Fruit fly (Drosophila melanogaster) whole organism, pupa: ENCODE results near the gene CG11857.

Experiments
- CG34367 ChIP-seq: fragments of 200-800 bp; sonication (Bioruptor generic); optimal IDR thresholded peaks from 2 replicates; lab custom pipeline; 2018; ENCODE audit warnings: missing biosample characterization, mild to moderate bottlenecking, missing genetic modification characterization
- CG9948 ChIP-seq: fragments of 200-800 bp; sonication (Bioruptor generic); optimal IDR thresholded peaks from 2 replicates; lab custom pipeline; 2018; ENCODE audit warnings: missing biosample characterization, mild to moderate bottlenecking, missing genetic modification characterization, moderate library complexity
- D1 ChIP-seq: fragments of 200-800 bp; sonication (Bioruptor generic); optimal IDR thresholded peaks from 2 replicates; lab custom pipeline; 2018; ENCODE audit warnings: missing biosample characterization, mild to moderate bottlenecking, missing genetic modification characterization, moderate library complexity
- Pif1B ChIP-seq: fragments of 200-800 bp; sonication (Bioruptor generic); optimal IDR thresholded peaks from 3 replicates; lab custom pipeline; 2016; ENCODE audit warnings: missing biosample characterization, missing genetic modification characterization

DNA sequence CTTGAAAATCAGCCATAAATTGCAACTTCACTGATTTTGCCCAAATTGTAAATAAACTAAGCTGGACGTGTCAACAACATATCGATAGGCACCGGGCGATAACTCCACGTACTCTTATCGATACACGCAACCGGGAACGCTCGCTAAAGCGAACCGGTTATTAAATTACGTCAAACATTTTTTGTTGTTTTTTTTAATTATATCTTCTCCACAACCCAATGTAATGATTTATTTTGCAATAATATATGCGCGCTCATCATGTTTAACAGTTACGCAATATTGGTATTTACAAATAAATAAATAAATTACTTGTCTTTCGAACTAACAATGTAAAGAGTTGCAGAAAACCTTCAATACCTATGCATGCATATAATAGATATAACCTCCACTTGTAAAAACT is 43.6 kb upstream of the CG11857 start, which contains the start of gene Saysd1:
- TF ChIP-seq CG34367 = no peak
- TF ChIP-seq D1 (tag; lab: Kevin White, UChicago) = peak; percentile 51
- TF ChIP-seq Pif1B = no peak
- no peak for TF ChIP-seq CG9948 (tag; lab: Kevin White, UChicago)
